Worm (Caenorhabditis elegans): ENCODE measurements around the gene srh-34.

ce11 chrV:477664-478212 lies 31.3 kb upstream of the srh-34 start, which contains the start of gene nhr-55:
- no peak for TF ChIP-seq ceh-39 (tag; optimal IDR thresholded peaks at IDR 0.05)
- TF ChIP-seq cnd-1 (tag; optimal IDR thresholded peaks at IDR 0.05), result no peak
- TF ChIP-seq nhr-237 (tag; optimal IDR thresholded peaks at IDR 0.05), result no peak
- no peak for TF ChIP-seq ztf-11 (tag; optimal IDR thresholded peaks at IDR 0.05)
- TF ChIP-seq pha-4 (tag; optimal IDR thresholded peaks at IDR 0.05), result no peak
- no peak for TF ChIP-seq mep-1 (tag; optimal IDR thresholded peaks at IDR 0.05)

Measured in whole organism, mixed stage, embryonic.